Worm (Caenorhabditis elegans) whole organism, L4 larva: ENCODE data around the gene ucp-4.

ENCODE experiments used
- lim-7 ChIP-seq: fragments of 200-800 bp; sonication (Bioruptor generic); IDR thresholded peaks from 2 replicates; pipeline ENCODE4 v1.3.6; 2022; ENCODE audit warnings: missing genetic modification characterization, missing compliant biosample characterization
- lin-1 ChIP-seq: fragments of 200-800 bp; sonication (Bioruptor generic); IDR thresholded peaks from 2 replicates; pipeline ENCODE4 v1.3.6; 2022; ENCODE audit warnings: missing genetic modification reagents, missing genetic modification characterization, missing compliant biosample characterization
- lin-39 ChIP-seq: fragments of 150-350 bp; optimal IDR thresholded peaks from 2 replicates; lab custom pipeline; 2014; ENCODE audit warnings: missing biosample characterization, missing genetic modification reagents, missing genetic modification characterization
- nhr-28 ChIP-seq: fragments of 150-350 bp; optimal IDR thresholded peaks from 2 replicates; lab custom pipeline; 2014; ENCODE audit warnings: missing biosample characterization, missing genetic modification characterization
- nhr-76 ChIP-seq: fragments of 150-350 bp; optimal IDR thresholded peaks from 2 replicates; lab custom pipeline; 2014; ENCODE audit warnings: missing biosample characterization, missing genetic modification characterization
- set-16 ChIP-seq: fragments of 200-800 bp; sonication (Bioruptor generic); IDR thresholded peaks from 2 replicates; pipeline ENCODE4 v1.3.6; 2022; ENCODE audit warnings: missing genetic modification reagents, missing genetic modification characterization, missing compliant biosample characterization
- skn-1 ChIP-seq: fragments of 150-350 bp; optimal IDR thresholded peaks from 2 replicates; lab custom pipeline; 2014; ENCODE audit warnings: missing biosample characterization, missing genetic modification characterization
- spr-3 ChIP-seq: fragments of 200-800 bp; sonication (Bioruptor generic); optimal IDR thresholded peaks from 2 replicates; lab custom pipeline; 2018; ENCODE audit warnings: mild to moderate bottlenecking, missing genetic modification characterization, missing compliant biosample characterization
- unc-62 ChIP-seq, 3 experiments: fragments of 150-350 bp in 1 of 3; sonication (generic microtip); optimal IDR thresholded peaks in 2 of 3; peaks in 1 of 3; 1 replicate in 1 of 3; 2 replicates in 2 of 3; lab custom pipeline; 2014 to 2017; ENCODE audit warnings: missing biosample characterization in 3 of 3, missing genetic modification characterization in 3 of 3, missing genetic modification reagents in 3 of 3, missing genotype in 1 of 3
- zag-1 ChIP-seq: fragments of 150-350 bp; optimal IDR thresholded peaks from 2 replicates; lab custom pipeline; 2014; ENCODE audit warnings: missing biosample characterization, missing genetic modification characterization

DNA sequence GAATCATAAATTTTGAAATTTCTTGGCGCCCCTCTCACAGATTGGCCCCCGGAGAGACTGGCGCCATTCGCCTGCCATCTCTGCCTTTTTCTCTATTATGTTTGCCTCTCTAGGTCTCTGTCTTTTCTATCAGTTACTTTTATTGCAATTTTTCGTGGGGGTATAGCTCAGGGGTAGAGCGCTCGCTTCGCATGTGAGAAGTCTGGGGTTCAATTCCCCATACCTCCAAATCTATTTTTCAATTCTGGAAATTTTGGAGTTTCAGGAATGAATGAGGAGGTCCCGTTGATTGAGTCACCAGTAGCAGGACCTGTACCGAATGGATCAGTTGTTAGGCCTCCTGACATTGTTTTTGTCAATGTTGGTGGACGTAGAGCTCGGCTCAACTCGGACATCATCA, 16.1 kb upstream of the ucp-4 start, which contains the start of gene kvs-3:
- peak; percentile 89 for TF ChIP-seq spr-3 (GFP tag; lab: Kevin White, UChicago)
- no peak for TF ChIP-seq zag-1 (tag; lab: Kevin White, UChicago)
- peak; percentile 39 for TF ChIP-seq nhr-28 (tag; lab: Kevin White, UChicago)
- peak; percentile 98; the same call in 1 of the 2 replicates for TF ChIP-seq lim-7 (GFP tag; lab: Robert Waterston, UW)
- no peak for TF ChIP-seq set-16
- TF ChIP-seq lin-1 (GFP tag; lab: Robert Waterston, UW): peak; percentile 92
- TF ChIP-seq nhr-76 (tag; lab: Kevin White, UChicago): no peak
- TF ChIP-seq unc-62 (GFP tag; optimal IDR thresholded peaks at IDR 0.05 in 1 of 2; lab: Kevin White, UChicago): peak in 1 of 2 experiments; percentile 84
- no peak for TF ChIP-seq unc-62 (tag; optimal IDR thresholded peaks at IDR 0.05; lab: Kevin White, UChicago)
- no peak for TF ChIP-seq lin-39
- no peak for TF ChIP-seq skn-1 (tag; lab: Kevin White, UChicago)
